Fruit fly (Drosophila melanogaster): Measurements from ENCODE around the gene ATPsynCF6.

The ATPsynCF6 gene

DNA sequence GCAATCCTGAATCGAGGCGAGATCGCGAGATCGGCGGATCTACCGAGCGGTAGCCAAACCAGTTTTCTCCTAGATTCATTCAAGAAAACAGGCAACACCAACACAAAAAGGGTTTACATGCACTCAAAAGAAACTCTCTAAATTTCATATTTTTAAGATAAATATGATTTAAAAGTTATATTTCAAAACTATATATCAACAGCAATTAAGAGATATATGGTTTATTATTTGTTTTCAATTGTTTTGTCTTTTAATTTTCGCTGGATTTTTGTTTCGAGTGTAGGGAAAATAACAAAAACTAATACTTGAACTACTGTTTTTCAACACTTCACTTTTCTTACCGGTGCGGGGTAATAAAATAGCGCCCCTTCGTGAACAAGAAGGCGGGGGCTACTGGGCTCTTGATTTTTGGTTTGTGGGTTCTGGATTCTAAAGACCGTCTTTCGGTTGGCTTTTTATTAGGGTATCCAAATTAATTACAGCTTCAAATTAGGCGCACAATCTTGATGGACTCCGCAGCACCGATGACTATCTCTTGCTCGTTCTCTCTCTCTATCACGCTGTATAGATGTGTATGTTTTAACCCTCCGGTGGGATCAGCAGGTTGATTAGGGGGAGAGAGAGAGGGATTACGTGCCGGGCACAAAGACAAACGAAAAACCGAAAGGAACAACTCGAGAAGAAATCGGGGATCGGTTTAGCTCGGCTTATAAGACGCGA is 10.6 kb downstream of the ATPsynCF6 start (continued):
- TF ChIP-seq amos (GFP tag; IDR thresholded peaks at IDR 0.05; ENCODE audit: partially characterized antibody) (no peak), chm (GFP tag; IDR thresholded peaks at IDR 0.05) (no peak), nom (GFP tag; optimal IDR thresholded peaks at IDR 0.05) (peak; percentile 24), pfk (GFP tag; optimal IDR thresholded peaks at IDR 0.05) (no peak), CG14667 (GFP tag; IDR thresholded peaks at IDR 0.05) (no peak), grn (GFP tag; optimal IDR thresholded peaks at IDR 0.05) (peak; percentile 96), CG6254 (GFP tag; optimal IDR thresholded peaks at IDR 0.05) (peak; percentile 2), mirr (GFP tag; optimal IDR thresholded peaks at IDR 0.05) (no peak), CG1529 (GFP tag; optimal IDR thresholded peaks at IDR 0.05) (peak; percentile 17), trem (tag; optimal IDR thresholded peaks at IDR 0.05) (peak; percentile 47), CG4404 (GFP tag; IDR thresholded peaks at IDR 0.05) (peak; percentile 51; the same call in 1 of the 2 replicates), CG8388 (GFP tag; optimal IDR thresholded peaks at IDR 0.05) (peak; percentile 56), CG6854 (GFP tag; optimal IDR thresholded peaks at IDR 0.05) (no peak), stwl (tag; optimal IDR thresholded peaks at IDR 0.05) (peak; percentile 17), ro (GFP tag; IDR thresholded peaks at IDR 0.05) (no peak), CG5953 (GFP tag; IDR thresholded peaks at IDR 0.05) (no peak), CG10267 (tag; optimal IDR thresholded peaks at IDR 0.05) (peak; percentile 79), CG6689 (GFP tag; IDR thresholded peaks at IDR 0.05) (peak; percentile 47), schlank (tag; optimal IDR thresholded peaks at IDR 0.05) (no peak), CG4820 (GFP tag; optimal IDR thresholded peaks at IDR 0.05) (peak; percentile 29), NC2β (GFP tag; optimal IDR thresholded peaks at IDR 0.05) (peak; percentile 12), CG11504 (tag; optimal IDR thresholded peaks at IDR 0.05) (peak; percentile 40), CG7963 (GFP tag; IDR thresholded peaks at IDR 0.05; ENCODE audit: partially characterized antibody) (no peak), CG17186 (GFP tag; optimal IDR thresholded peaks at IDR 0.05) (no peak), luna (GFP tag; optimal IDR thresholded peaks at IDR 0.05) (no peak), CG31441 (GFP tag; IDR thresholded peaks at IDR 0.05) (peak; percentile 63), CG7786 (GFP tag; optimal IDR thresholded peaks at IDR 0.05) (no peak), Oli (tag; optimal IDR thresholded peaks at IDR 0.05) (peak; percentile 23), CG6813 (GFP tag; optimal IDR thresholded peaks at IDR 0.05) (no peak), dati (GFP tag; IDR thresholded peaks at IDR 0.05) (no peak), CG10959 (GFP tag; IDR thresholded peaks at IDR 0.05) (0 out of 2 replicates have a peak, but pooled peaks have one; percentile 7), nmo (GFP tag; optimal IDR thresholded peaks at IDR 0.05) (peak; percentile 65), cwo (GFP tag; optimal IDR thresholded peaks at IDR 0.05) (no peak), Lhr (GFP tag; optimal IDR thresholded peaks at IDR 0.05) (peak; percentile 0), CG9876 (GFP tag; optimal IDR thresholded peaks at IDR 0.05) (no peak), Xrp1 (GFP tag; IDR thresholded peaks at IDR 0.05) (peak; percentile 84), fd3F (GFP tag; optimal IDR thresholded peaks at IDR 0.05) (no peak), row (GFP tag; IDR thresholded peaks at IDR 0.05) (peak; percentile 58), D (optimal IDR thresholded peaks at IDR 0.05) (no peak), D (GFP tag; optimal IDR thresholded peaks at IDR 0.05) (peak; percentile 33), CoRest (tag; optimal IDR thresholded peaks at IDR 0.05) (peak; percentile 31), CG9437 (GFP tag; optimal IDR thresholded peaks at IDR 0.05) (peak; percentile 2), CG30403 (GFP tag; optimal IDR thresholded peaks at IDR 0.05) (peak; percentile 35), CG8765 (GFP tag; IDR thresholded peaks at IDR 0.05) (peak; percentile 9; the same call in 1 of the 2 replicates), ato (GFP tag; IDR thresholded peaks at IDR 0.05; ENCODE audit: partially characterized antibody) (no peak), CG2875 (GFP tag; optimal IDR thresholded peaks at IDR 0.05) (no peak), ase (GFP tag; IDR thresholded peaks at IDR 0.05) (no peak), CG1602 (GFP tag; optimal IDR thresholded peaks at IDR 0.05) (peak; percentile 27), tgo (GFP tag; IDR thresholded peaks at IDR 0.05) (0 out of 3 replicates have a peak, but pooled peaks have one; percentile 13)

All from whole organism, embryonic.